Worm (Caenorhabditis elegans) whole organism, L4/young adult: ENCODE data around the gene R05F9.7.

Experiments used
- W03F9.2 ChIP-seq: fragments of 150-350 bp; optimal IDR thresholded peaks from 2 replicates; lab custom pipeline; 2014; ENCODE audit warnings: missing biosample characterization, missing genetic modification characterization
- dao-5 ChIP-seq: sonication (generic microtip); optimal IDR thresholded peaks from 2 replicates; lab custom pipeline; 2016; ENCODE audit warnings: missing genotype, missing genetic modification characterization, moderate library complexity, missing compliant biosample characterization

DNA sequence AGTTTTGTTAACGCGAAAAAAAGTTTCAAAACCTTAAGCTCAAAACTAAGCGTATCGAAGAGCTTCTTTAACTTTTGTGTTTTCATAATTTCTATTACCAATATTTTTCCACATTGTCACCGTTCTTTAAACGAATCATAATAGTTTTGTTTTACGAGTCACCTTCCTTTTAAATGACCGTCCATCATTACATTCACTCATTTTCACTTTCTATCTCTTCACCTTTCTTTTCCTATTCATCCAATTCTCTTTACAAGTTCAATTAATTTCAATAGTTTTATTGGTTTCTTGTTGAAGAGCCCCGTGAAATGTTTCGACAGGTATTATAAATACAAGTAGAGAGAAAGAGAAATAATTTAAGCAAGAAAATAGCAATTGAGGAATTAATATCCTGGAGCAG is 14.2 kb upstream of the R05F9.7 start:
- TF ChIP-seq W03F9.2 (tag; lab: Kevin White, UChicago) (no peak), dao-5 (tag; lab: Kevin White, UChicago) (no peak)
